Worm (Caenorhabditis elegans) whole organism, young adult: Measurements from ENCODE around the gene T16G1.6.

Experiments used
- B0019.2 ChIP-seq: fragments of 200-800 bp; sonication (Bioruptor generic); conservative IDR thresholded peaks from 2 replicates; pipeline ENCODE4 v1.3.6; 2022; ENCODE audit warnings: missing genetic modification reagents, missing genetic modification characterization, missing compliant biosample characterization
- C17E4.6 ChIP-seq: fragments of 200-800 bp; sonication (Bioruptor generic); IDR thresholded peaks from 2 replicates; pipeline ENCODE4 v1.3.6; 2022; ENCODE audit warnings: missing genetic modification reagents, missing genetic modification characterization, missing compliant biosample characterization
- F22D6.2 ChIP-seq: sonication (generic microtip); optimal IDR thresholded peaks from 2 replicates; lab custom pipeline; 2016; ENCODE audit warnings: mild to moderate bottlenecking, missing genetic modification characterization, missing compliant biosample characterization
- F55B11.4 ChIP-seq: sonication (generic microtip); optimal IDR thresholded peaks from 2 replicates; lab custom pipeline; 2016; ENCODE audit warnings: missing compliant biosample characterization, missing genetic modification characterization, borderline replicate concordance; ENCODE audit not compliant: insufficient read depth
- F57A8.1 ChIP-seq: fragments of 200-800 bp; sonication (Bioruptor generic); optimal IDR thresholded peaks from 2 replicates; lab custom pipeline; 2018; ENCODE audit warnings: mild to moderate bottlenecking, missing genetic modification characterization, moderate library complexity, missing compliant biosample characterization
- K11D2.4 ChIP-seq: fragments of 200-800 bp; sonication (Bioruptor generic); IDR thresholded peaks from 2 replicates; pipeline ENCODE4 v1.3.6; 2022; ENCODE audit warnings: missing genetic modification reagents, missing genetic modification characterization, missing compliant biosample characterization
- Y53G8AR.9 ChIP-seq: fragments of 200-800 bp; sonication (Bioruptor generic); conservative IDR thresholded peaks from 2 replicates; pipeline ENCODE4 v1.3.6; 2022; ENCODE audit warnings: missing genetic modification reagents, missing genetic modification characterization, missing compliant biosample characterization
- Y79H2A.3 ChIP-seq: fragments of 200-800 bp; sonication (Bioruptor generic); conservative IDR thresholded peaks from 2 replicates; pipeline ENCODE4 v1.3.6; 2022; ENCODE audit warnings: missing genetic modification reagents, missing genetic modification characterization, missing compliant biosample characterization
- aptf-2 ChIP-seq: fragments of 200-800 bp; sonication (Bioruptor generic); conservative IDR thresholded peaks from 2 replicates; pipeline ENCODE4 v1.3.6; 2022; ENCODE audit warnings: missing genetic modification reagents, missing genetic modification characterization, missing compliant biosample characterization
- athp-1 ChIP-seq: sonication (generic microtip); optimal IDR thresholded peaks from 2 replicates; lab custom pipeline; 2017; ENCODE audit warnings: mild to moderate bottlenecking, missing genetic modification characterization, missing compliant biosample characterization
- attf-3 ChIP-seq: fragments of 200-800 bp; sonication (Bioruptor generic); conservative IDR thresholded peaks from 2 replicates; pipeline ENCODE4 v1.3.6; 2022; ENCODE audit warnings: missing genetic modification reagents, missing genetic modification characterization, missing compliant biosample characterization
- cebp-1 ChIP-seq, 2 experiments: fragments of 200-800 bp in 1 of 2; sonication (Bioruptor generic) in 1 of 2; sonication (generic microtip) in 1 of 2; IDR thresholded peaks in 1 of 2; optimal IDR thresholded peaks in 1 of 2; 2 replicates each; pipeline versions ENCODE4 v1.3.6 to Lab custom; 2017 to 2022; ENCODE audit warnings: missing compliant biosample characterization in 2 of 2, missing genetic modification characterization in 2 of 2, mild to moderate bottlenecking in 1 of 2, missing genetic modification reagents in 1 of 2, moderate library complexity in 1 of 2
- die-1 ChIP-seq: sonication (generic microtip); optimal IDR thresholded peaks from 2 replicates; lab custom pipeline; 2016; ENCODE audit warnings: missing genotype, mild to moderate bottlenecking, missing genetic modification characterization, missing compliant biosample characterization
- dpl-1 ChIP-seq: fragments of 150-350 bp; optimal IDR thresholded peaks from 2 replicates; lab custom pipeline; 2014; ENCODE audit warnings: missing biosample characterization, missing genetic modification reagents, missing genetic modification characterization
- egl-18 ChIP-seq: fragments of 200-800 bp; sonication (Bioruptor generic); IDR thresholded peaks from 2 replicates; pipeline ENCODE4 v1.3.6; 2022; ENCODE audit warnings: missing genetic modification reagents, missing genetic modification characterization, missing compliant biosample characterization
- ekl-4 ChIP-seq: fragments of 200-800 bp; sonication (Bioruptor generic); IDR thresholded peaks from 2 replicates; pipeline ENCODE4 v1.3.6; 2022; ENCODE audit warnings: missing genetic modification reagents, missing genetic modification characterization, missing compliant biosample characterization
- ets-4 ChIP-seq: fragments of 200-800 bp; sonication (Bioruptor generic); optimal IDR thresholded peaks from 2 replicates; lab custom pipeline; 2018; ENCODE audit warnings: mild to moderate bottlenecking, missing genetic modification characterization, missing compliant biosample characterization
- lin-54 ChIP-seq: fragments of 200-800 bp; sonication (Bioruptor generic); optimal IDR thresholded peaks from 2 replicates; lab custom pipeline; 2018; ENCODE audit warnings: mild to moderate bottlenecking, missing genetic modification characterization, missing compliant biosample characterization
- madf-6 ChIP-seq: fragments of 200-800 bp; sonication (Bioruptor generic); IDR thresholded peaks from 2 replicates; pipeline ENCODE4 v1.3.6; 2022; ENCODE audit warnings: missing genetic modification reagents, missing genetic modification characterization, missing compliant biosample characterization
- mcd-1 ChIP-seq: fragments of 200-800 bp; sonication (Bioruptor generic); IDR thresholded peaks from 2 replicates; pipeline ENCODE4 v1.3.6; 2022; ENCODE audit warnings: missing genetic modification reagents, missing genetic modification characterization, missing compliant biosample characterization
- nfya-2 ChIP-seq: fragments of 200-800 bp; sonication (Bioruptor generic); IDR thresholded peaks from 2 replicates; pipeline ENCODE4 v1.3.6; 2022; ENCODE audit warnings: missing genetic modification reagents, missing genetic modification characterization, missing compliant biosample characterization
- nfyb-1 ChIP-seq: fragments of 200-800 bp; sonication (Bioruptor generic); IDR thresholded peaks from 2 replicates; pipeline ENCODE4 v1.3.6; 2022; ENCODE audit warnings: missing genetic modification reagents, missing genetic modification characterization, missing compliant biosample characterization
- nhr-120 ChIP-seq: fragments of 200-800 bp; sonication (Bioruptor generic); IDR thresholded peaks from 2 replicates; pipeline ENCODE4 v1.3.6; 2022; ENCODE audit warnings: missing genetic modification characterization, missing compliant biosample characterization
- nhr-27 ChIP-seq: fragments of 200-800 bp; sonication (Bioruptor generic); optimal IDR thresholded peaks from 2 replicates; lab custom pipeline; 2018; ENCODE audit warnings: mild to moderate bottlenecking, missing genetic modification characterization, moderate library complexity, missing compliant biosample characterization
- pbrm-1 ChIP-seq: fragments of 200-800 bp; sonication (Bioruptor generic); IDR thresholded peaks from 2 replicates; pipeline ENCODE4 v1.3.6; 2022; ENCODE audit warnings: missing genetic modification reagents, missing genetic modification characterization, missing compliant biosample characterization
- rec-8 ChIP-seq, 2 experiments: sonication (generic microtip); optimal IDR thresholded peaks; 2 replicates each; lab custom pipeline; 2016; ENCODE audit warnings: mild to moderate bottlenecking in 2 of 2, missing genetic modification characterization in 2 of 2, missing genetic modification reagents in 2 of 2, missing genotype in 2 of 2, missing biosample characterization in 1 of 2, missing compliant biosample characterization in 1 of 2, moderate library complexity in 1 of 2
- sea-2 ChIP-seq: fragments of 200-800 bp; sonication (Bioruptor generic); IDR thresholded peaks from 2 replicates; pipeline ENCODE4 v1.3.6; 2022; ENCODE audit warnings: missing genetic modification characterization, missing compliant biosample characterization
- snpc-3.4 ChIP-seq: sonication (generic microtip); optimal IDR thresholded peaks from 2 replicates; lab custom pipeline; 2017; ENCODE audit warnings: missing genetic modification characterization, mild to moderate bottlenecking, missing compliant biosample characterization, antibody characterized with exemption, moderate library complexity, missing genotype, missing genetic modification reagents
- tbp1 ChIP-seq: fragments of 200-800 bp; sonication (Bioruptor generic); optimal IDR thresholded peaks from 2 replicates; lab custom pipeline; 2018; ENCODE audit warnings: mild to moderate bottlenecking, missing genetic modification characterization, missing compliant biosample characterization
- tlf-1 ChIP-seq: fragments of 200-800 bp; sonication (Bioruptor generic); optimal IDR thresholded peaks from 2 replicates; lab custom pipeline; 2018; ENCODE audit warnings: mild to moderate bottlenecking, missing genetic modification characterization, missing compliant biosample characterization
- xnd-1 ChIP-seq: sonication (generic microtip); optimal IDR thresholded peaks from 2 replicates; lab custom pipeline; 2016; ENCODE audit warnings: missing genotype, missing genetic modification reagents, missing genetic modification characterization, missing compliant biosample characterization
- zfh-2 ChIP-seq: fragments of 200-800 bp; sonication (Bioruptor generic); conservative IDR thresholded peaks from 2 replicates; pipeline ENCODE4 v1.3.6; 2022; ENCODE audit warnings: missing genetic modification reagents, missing genetic modification characterization, missing compliant biosample characterization
- ztf-26 ChIP-seq: sonication (generic microtip); optimal IDR thresholded peaks from 2 replicates; lab custom pipeline; 2017; ENCODE audit warnings: missing genetic modification characterization, missing compliant biosample characterization
- ztf-6 ChIP-seq: fragments of 200-800 bp; sonication (Bioruptor generic); IDR thresholded peaks from 2 replicates; pipeline ENCODE4 v1.3.6; 2022; ENCODE audit warnings: missing genetic modification reagents, missing genetic modification characterization, missing compliant biosample characterization

Gene T16G1.6

ce11 chrV:12967925-12968327, 31.0 kb upstream of the T16G1.6 start, which contains the start of gene R186.8 (continued):
- peak; percentile 88 for TF ChIP-seq attf-3
- peak; percentile 78 for TF ChIP-seq ekl-4 (GFP tag; lab: Robert Waterston, UW)
- TF ChIP-seq ztf-26 (tag; lab: Kevin White, UChicago), result peak; percentile 71
- TF ChIP-seq dpl-1 (GFP tag; lab: Kevin White, UChicago), result peak; percentile 19
- TF ChIP-seq cebp-1 (GFP tag; IDR thresholded peaks at IDR 0.05; lab: Robert Waterston, UW), result peak; percentile 57; the same call in 1 of the 2 replicates
- peak; percentile 58 for TF ChIP-seq cebp-1 (tag; optimal IDR thresholded peaks at IDR 0.05; lab: Kevin White, UChicago)

ce11 chrV:12967110-12967509, 30.1 kb upstream of the T16G1.6 start, which contains the start of gene R186.3:
R186.3 (minus strand) TSS chrV:12967210.
- TF ChIP-seq nfya-2 (GFP tag; lab: Robert Waterston, UW), result no peak
- no peak for TF ChIP-seq madf-6 (GFP tag; lab: Robert Waterston, UW)
- TF ChIP-seq lin-54 (GFP tag; lab: Kevin White, UChicago), result no peak
- TF ChIP-seq sea-2 (GFP tag; lab: Robert Waterston, UW), result no peak
- TF ChIP-seq K11D2.4 (GFP tag; lab: Robert Waterston, UW), result no peak
- no peak for TF ChIP-seq rec-8 (tag; optimal IDR thresholded peaks at IDR 0.05; lab: Kevin White, UChicago)
- no peak for TF ChIP-seq tbp1 (GFP tag; lab: Kevin White, UChicago)
- TF ChIP-seq C17E4.6 (GFP tag; lab: Robert Waterston, UW), result no peak
- no peak for TF ChIP-seq ztf-6 (GFP tag; lab: Robert Waterston, UW)
- no peak for TF ChIP-seq nhr-120
- TF ChIP-seq F57A8.1 (GFP tag; lab: Kevin White, UChicago), result no peak
- no peak for TF ChIP-seq Y79H2A.3
- no peak for TF ChIP-seq F55B11.4
- no peak for TF ChIP-seq athp-1 (tag; lab: Kevin White, UChicago)
- TF ChIP-seq egl-18 (GFP tag; lab: Robert Waterston, UW), result no peak
- no peak for TF ChIP-seq snpc-3.4 (tag; lab: Kevin White, UChicago)

- TF ChIP-seq die-1 (tag; lab: Kevin White, UChicago) (no peak), aptf-2 (GFP tag; lab: Robert Waterston, UW) (no peak), nhr-27 (no peak), K11D2.4 (GFP tag; lab: Robert Waterston, UW) (no peak), Y53G8AR.9 (GFP tag; lab: Robert Waterston, UW) (no peak), xnd-1 (tag; lab: Kevin White, UChicago) (no peak), egl-18 (GFP tag; lab: Robert Waterston, UW) (no peak), nhr-120 (no peak), ets-4 (GFP tag; lab: Kevin White, UChicago) (no peak), B0019.2 (GFP tag; lab: Robert Waterston, UW) (no peak), cebp-1 (GFP tag; IDR thresholded peaks at IDR 0.05; lab: Robert Waterston, UW) (no peak), cebp-1 (tag; optimal IDR thresholded peaks at IDR 0.05; lab: Kevin White, UChicago) (no peak), nfyb-1 (GFP tag; lab: Robert Waterston, UW) (no peak), mcd-1 (GFP tag; lab: Robert Waterston, UW) (no peak), zfh-2 (GFP tag; lab: Robert Waterston, UW) (no peak), pbrm-1 (GFP tag; lab: Robert Waterston, UW) (no peak), F57A8.1 (GFP tag; lab: Kevin White, UChicago) (no peak), tlf-1 (GFP tag; lab: Kevin White, UChicago) (no peak), F22D6.2 (no peak), rec-8 (tag; optimal IDR thresholded peaks at IDR 0.05; lab: Kevin White, UChicago) (no peak)
These were observed 27.1 kb upstream of the T16G1.6 start, which contains the start of gene srd-35 for ce11 chrV:12964076-12964475. srd-35 (plus strand) TSS chrV:12964376.
